Worm (Caenorhabditis elegans) whole organism, early embryonic: ENCODE data around the gene T24H7.2.

Experiments
- aly-1 ChIP-seq: sonication (generic microtip); optimal IDR thresholded peaks from 2 replicates; lab custom pipeline; 2016; ENCODE audit warnings: missing genetic modification characterization, missing compliant biosample characterization
- ama-1 ChIP-seq: fragments of 150-350 bp; optimal IDR thresholded peaks from 2 replicates; lab custom pipeline; 2014
- ceh-36 ChIP-seq: sonication (generic microtip); optimal IDR thresholded peaks from 2 replicates; lab custom pipeline; 2016; ENCODE audit warnings: missing genetic modification characterization, inconsistent platforms, missing compliant biosample characterization
- flt-1 ChIP-seq: fragments of 200-800 bp; sonication (Bioruptor generic); IDR thresholded peaks from 2 replicates; pipeline ENCODE4 v1.3.6; 2022; ENCODE audit warnings: missing genetic modification characterization, missing compliant biosample characterization
- hnd-1 ChIP-seq: sonication (generic microtip); optimal IDR thresholded peaks from 2 replicates; lab custom pipeline; 2016; ENCODE audit warnings: missing genetic modification characterization, missing compliant biosample characterization
- sea-1 ChIP-seq: fragments of 200-800 bp; sonication (Bioruptor generic); conservative IDR thresholded peaks from 2 replicates; pipeline ENCODE4 v1.3.6; 2022; ENCODE audit warnings: missing genetic modification characterization, missing compliant biosample characterization

DNA sequence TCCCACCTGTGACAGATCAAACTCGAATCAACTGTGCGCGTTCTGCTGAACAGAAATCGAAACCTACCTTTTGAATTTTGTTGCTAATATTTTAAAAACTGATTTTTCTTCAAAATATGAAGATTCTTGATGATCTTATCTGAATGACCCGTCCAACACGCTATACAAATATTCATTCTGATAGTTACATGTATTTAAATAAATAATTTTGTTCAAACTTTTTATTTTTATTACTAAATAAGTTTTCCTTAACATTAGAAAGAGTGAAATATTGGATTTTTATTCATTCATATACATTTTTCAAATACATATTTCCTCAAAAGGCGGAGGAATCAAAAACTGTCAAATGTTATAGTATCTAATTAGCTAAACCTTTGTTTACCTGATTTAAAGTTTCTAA is 20.9 kb downstream of the T24H7.2 start, which contains the start of gene F13H8.8:
- TF ChIP-seq ceh-36 (tag; lab: Kevin White, UChicago) (no peak), aly-1 (tag; lab: Kevin White, UChicago) (no peak), hnd-1 (tag; lab: Kevin White, UChicago) (no peak), sea-1 (GFP tag; lab: Robert Waterston, UW) (no peak), flt-1 (no peak), ama-1 (lab: Kevin White, UChicago) (no peak)
